Worm (Caenorhabditis elegans) whole organism, L2 larva: Measurements from ENCODE around the gene C35B1.3.

Source experiments
- R02D3.7 ChIP-seq: fragments of 150-350 bp; optimal IDR thresholded peaks from 2 replicates; lab custom pipeline; 2014; ENCODE audit warnings: missing biosample characterization, missing genetic modification characterization
- lsy-2 ChIP-seq, 2 experiments: fragments of 150-350 bp in 1 of 2; sonication (generic microtip) in 1 of 2; optimal IDR thresholded peaks; 2 replicates each; lab custom pipeline; 2014 to 2017; ENCODE audit warnings: missing biosample characterization in 2 of 2, missing genetic modification characterization in 2 of 2
- nhr-23 ChIP-seq: fragments of 150-350 bp; optimal IDR thresholded peaks from 2 replicates; lab custom pipeline; 2014; ENCODE audit warnings: missing biosample characterization, missing genetic modification reagents, missing genetic modification characterization
- nhr-6 ChIP-seq: fragments of 150-350 bp; optimal IDR thresholded peaks from 2 replicates; lab custom pipeline; 2014; ENCODE audit warnings: missing biosample characterization, missing genetic modification characterization
- snpc-4 ChIP-seq: fragments of 150-350 bp; optimal IDR thresholded peaks from 2 replicates; lab custom pipeline; 2014; ENCODE audit warnings: missing biosample characterization, missing genetic modification characterization
- unc-55 ChIP-seq: fragments of 150-350 bp; sonication (generic microtip); optimal IDR thresholded peaks from 3 replicates; lab custom pipeline; 2014; ENCODE audit warnings: missing biosample characterization, missing genetic modification reagents, missing genetic modification characterization

- TF ChIP-seq unc-55 (GFP tag; lab: Kevin White, UChicago), result no peak
- no peak for TF ChIP-seq snpc-4 (tag; lab: Kevin White, UChicago)
- TF ChIP-seq nhr-6 (tag; lab: Kevin White, UChicago), result no peak
- TF ChIP-seq R02D3.7, result no peak
- TF ChIP-seq nhr-23 (tag; lab: Kevin White, UChicago), result no peak
- TF ChIP-seq lsy-2 (tag; optimal IDR thresholded peaks at IDR 0.05; lab: Kevin White, UChicago), result peak in 1 of 2 experiments; percentile 13
Observed at ce11 chrIV:4099773-4100172, 18.8 kb downstream of the C35B1.3 start.
